Worm (Caenorhabditis elegans): Measurements from ENCODE around the gene ztf-9.

DNA sequence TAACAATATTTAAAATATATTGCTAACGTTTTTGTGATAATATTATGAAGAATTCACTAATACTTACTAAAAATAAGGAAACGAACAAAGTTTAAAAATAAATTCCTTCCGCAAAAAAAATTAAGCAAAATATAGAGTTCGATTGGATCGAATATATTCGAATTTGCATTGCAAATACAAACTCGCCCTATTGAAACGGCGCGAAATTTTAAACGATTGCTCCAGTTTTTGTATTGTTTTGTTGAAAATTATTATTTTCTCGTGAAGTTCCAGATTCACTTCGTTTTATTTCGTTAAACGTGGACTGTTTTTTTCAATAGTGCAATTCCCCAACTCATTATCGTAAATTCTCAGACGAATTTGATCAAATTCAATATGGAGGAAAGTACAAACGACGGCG, 46.5 kb downstream of the ztf-9 start, which contains the start of the genes atl-1 and hcp-2:
- TF ChIP-seq ztf-29 (GFP tag; IDR thresholded peaks at IDR 0.05) (no peak), med-1 (GFP tag; optimal IDR thresholded peaks at IDR 0.05; ENCODE audit: insufficient read depth) (no peak), tab-1 (GFP tag; IDR thresholded peaks at IDR 0.05) (no peak), flt-1 (GFP tag; IDR thresholded peaks at IDR 0.05) (no peak), cog-1 (tag; optimal IDR thresholded peaks at IDR 0.05) (no peak), T22C8.4 (GFP tag; IDR thresholded peaks at IDR 0.05) (no peak), ztf-23 (GFP tag; IDR thresholded peaks at IDR 0.05) (no peak), ref-1 (GFP tag; conservative IDR thresholded peaks at IDR 0.05) (no peak)

Data from whole organism, midembryonic.